Worm (Caenorhabditis elegans) whole organism, mixed stage, embryonic: ENCODE measurements around the gene Y51A2D.8.

ENCODE experiments used
- ceh-39 ChIP-seq: fragments of 150-350 bp; optimal IDR thresholded peaks from 2 replicates; lab custom pipeline; 2014; ENCODE audit warnings: missing biosample characterization, missing genetic modification characterization
- ces-1 ChIP-seq: fragments of 150-350 bp; optimal IDR thresholded peaks from 2 replicates; lab custom pipeline; 2014; ENCODE audit warnings: missing biosample characterization, missing genetic modification reagents, missing genetic modification characterization
- ham-2 ChIP-seq: fragments of 200-800 bp; sonication (Bioruptor generic); optimal IDR thresholded peaks from 2 replicates; lab custom pipeline; 2018; ENCODE audit warnings: mild to moderate bottlenecking, missing genetic modification characterization, missing compliant biosample characterization
- lin-13 ChIP-seq: fragments of 150-350 bp; optimal IDR thresholded peaks from 2 replicates; lab custom pipeline; 2014; ENCODE audit warnings: missing biosample characterization, missing genetic modification characterization
- lsy-2 ChIP-seq: fragments of 150-350 bp; optimal IDR thresholded peaks from 2 replicates; lab custom pipeline; 2014; ENCODE audit warnings: missing biosample characterization, missing genetic modification characterization
- mab-5 ChIP-seq: fragments of 150-350 bp; optimal IDR thresholded peaks from 2 replicates; lab custom pipeline; 2014; ENCODE audit warnings: missing biosample characterization, missing genetic modification characterization
- nhr-12 ChIP-seq: fragments of 150-350 bp; optimal IDR thresholded peaks from 2 replicates; lab custom pipeline; 2014; ENCODE audit warnings: missing biosample characterization, missing genetic modification characterization
- nhr-76 ChIP-seq: sonication (generic microtip); optimal IDR thresholded peaks from 2 replicates; lab custom pipeline; 2017; ENCODE audit warnings: missing biosample characterization, missing genetic modification characterization
- snpc-4 ChIP-seq: fragments of 150-350 bp; optimal IDR thresholded peaks from 2 replicates; lab custom pipeline; 2014; ENCODE audit warnings: missing biosample characterization, missing genetic modification characterization
- unc-120 ChIP-seq: sonication (generic microtip); optimal IDR thresholded peaks from 2 replicates; lab custom pipeline; 2017; ENCODE audit warnings: missing genetic modification characterization, missing compliant biosample characterization; ENCODE audit not compliant: poor library complexity, severe bottlenecking
- unc-62 ChIP-seq: fragments of 150-350 bp; optimal IDR thresholded peaks from 2 replicates; lab custom pipeline; 2014; ENCODE audit warnings: missing biosample characterization, missing genetic modification reagents, missing genetic modification characterization
- ztf-11 ChIP-seq: fragments of 150-350 bp; optimal IDR thresholded peaks from 2 replicates; lab custom pipeline; 2014; ENCODE audit warnings: missing biosample characterization, missing genetic modification characterization

- no peak for TF ChIP-seq unc-120 (tag; lab: Kevin White, UChicago)
- no peak for TF ChIP-seq ztf-11 (tag; lab: Kevin White, UChicago)
- TF ChIP-seq unc-62, result no peak
- TF ChIP-seq nhr-76, result no peak
- no peak for TF ChIP-seq ham-2 (GFP tag; lab: Kevin White, UChicago)
- no peak for TF ChIP-seq mab-5 (tag; lab: Kevin White, UChicago)
- TF ChIP-seq lin-13, result no peak
- TF ChIP-seq ces-1 (GFP tag; lab: Kevin White, UChicago), result no peak
- no peak for TF ChIP-seq snpc-4
- no peak for TF ChIP-seq ceh-39 (tag; lab: Kevin White, UChicago)
- no peak for TF ChIP-seq lsy-2 (tag; lab: Kevin White, UChicago)
- TF ChIP-seq nhr-12 (tag; lab: Kevin White, UChicago), result no peak
Observed at ce11 chrV:18508564-18508963, 45.1 kb downstream of the Y51A2D.8 start, which contains the start of gene Y51A2D.1.
